Worm (Caenorhabditis elegans): ENCODE results near the gene klp-20.

klp-20 gene

DNA sequence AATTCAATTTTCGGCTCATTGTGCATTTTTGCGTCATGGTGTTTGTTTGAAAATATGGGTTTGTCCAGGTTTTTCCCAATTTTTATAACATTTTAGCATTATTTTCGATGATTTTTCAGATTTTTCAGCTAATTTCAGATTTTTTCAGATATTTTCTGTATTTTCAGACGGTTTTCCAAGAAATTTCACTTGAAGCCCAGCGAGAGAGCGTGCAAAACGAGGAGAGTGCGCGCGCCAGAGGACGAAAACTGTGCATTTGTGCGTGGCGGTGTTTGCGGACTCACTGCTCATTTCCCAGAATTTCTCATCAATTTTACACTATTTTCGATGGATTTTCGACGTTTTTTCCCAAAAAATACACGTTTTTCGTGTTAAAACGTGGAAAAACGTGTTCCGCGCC, 25.3 kb downstream of the klp-20 start (continued):
- TF ChIP-seq R02D3.7 (tag; optimal IDR thresholded peaks at IDR 0.05) (peak; percentile 17), nhr-6 (tag; optimal IDR thresholded peaks at IDR 0.05) (no peak), nhr-21 (tag; optimal IDR thresholded peaks at IDR 0.05) (peak; percentile 47), blmp-1 (tag; optimal IDR thresholded peaks at IDR 0.05; ENCODE audit: insufficient read depth) (no peak), ZK546.5 (tag; optimal IDR thresholded peaks at IDR 0.05) (no peak), aly-2 (tag; optimal IDR thresholded peaks at IDR 0.05) (no peak), egl-27 (tag; optimal IDR thresholded peaks at IDR 0.05) (no peak), gmeb-1 (tag; optimal IDR thresholded peaks at IDR 0.05) (peak; percentile 63), ztf-4 (tag; optimal IDR thresholded peaks at IDR 0.05) (peak; percentile 44), ceh-16 (tag; optimal IDR thresholded peaks at IDR 0.05) (no peak), nhr-237 (tag; optimal IDR thresholded peaks at IDR 0.05) (no peak), mab-5 (tag; optimal IDR thresholded peaks at IDR 0.05) (no peak), nhr-25 (tag; optimal IDR thresholded peaks at IDR 0.05) (peak; percentile 16), snpc-4 (tag; optimal IDR thresholded peaks at IDR 0.05) (no peak), nhr-77 (tag; optimal IDR thresholded peaks at IDR 0.05) (no peak), nhr-129 (tag; optimal IDR thresholded peaks at IDR 0.05) (peak; percentile 44), skn-1 (tag; optimal IDR thresholded peaks at IDR 0.05) (no peak), nhr-23 (tag; optimal IDR thresholded peaks at IDR 0.05) (no peak)

DNA sequence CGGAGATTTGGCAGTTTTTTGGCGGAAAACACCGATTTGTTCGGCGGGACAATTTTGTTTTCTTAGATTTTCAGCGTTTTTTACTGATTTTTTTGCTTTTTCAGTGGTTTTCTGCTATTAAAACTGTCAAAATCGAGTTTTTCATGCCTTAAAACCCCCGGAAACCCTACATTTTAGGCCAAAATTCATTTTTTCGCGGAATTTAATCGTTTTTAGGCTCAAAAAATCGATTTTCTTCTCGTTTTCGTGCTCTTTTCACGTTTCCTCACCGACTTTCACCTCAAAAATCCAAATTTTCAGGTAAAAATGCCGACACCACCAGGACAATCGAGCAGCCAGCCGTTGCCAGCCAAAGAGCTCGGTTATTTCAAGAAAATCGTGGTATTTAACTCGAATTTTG, 25.8 kb downstream of the klp-20 start, which contains the start of gene hpo-29:
TSS of gene hpo-29 (plus strand) at position 301 of the 400 bp plus-strand sequence.
- TF ChIP-seq lin-13 (GFP tag; optimal IDR thresholded peaks at IDR 0.05) (no peak), sma-9 (GFP tag; optimal IDR thresholded peaks at IDR 0.05) (no peak), sma-9 (tag; optimal IDR thresholded peaks at IDR 0.05) (no peak), nhr-77 (tag; optimal IDR thresholded peaks at IDR 0.05) (no peak), ztf-1 (GFP tag; conservative IDR thresholded peaks at IDR 0.05) (no peak), ama-1 (optimal IDR thresholded peaks at IDR 0.05) (no peak), C34F6.9 (tag; optimal IDR thresholded peaks at IDR 0.05) (no peak), lin-39 (tag; optimal IDR thresholded peaks at IDR 0.05) (no peak), mdl-1 (tag; optimal IDR thresholded peaks at IDR 0.05) (no peak), sem-4 (tag; optimal IDR thresholded peaks at IDR 0.05) (no peak), ztf-11 (tag; optimal IDR thresholded peaks at IDR 0.05) (no peak)

DNA sequence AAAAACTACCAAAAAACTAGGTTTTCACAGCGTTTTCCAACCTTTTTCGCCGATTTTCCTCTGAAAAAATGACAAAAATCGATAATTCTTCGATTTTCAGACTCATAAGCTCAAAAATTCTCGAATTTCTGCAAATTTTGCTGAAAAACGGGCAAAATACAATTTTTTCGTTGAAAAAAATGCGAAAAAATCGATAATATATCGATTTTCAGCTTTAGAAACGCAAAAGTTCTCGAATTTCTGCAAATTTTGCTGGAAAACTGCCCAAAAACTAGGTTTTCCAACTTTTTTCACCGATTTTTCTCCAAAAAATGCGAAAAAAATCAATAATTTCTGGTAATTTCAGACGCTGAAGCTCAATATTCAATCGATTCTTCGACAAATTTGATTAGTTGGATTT, 41.6 kb downstream of the klp-20 start:
- no peak for TF ChIP-seq nhr-21 (tag; optimal IDR thresholded peaks at IDR 0.05)
- TF ChIP-seq fos-1 (tag; optimal IDR thresholded peaks at IDR 0.05), result no peak
- no peak for TF ChIP-seq ztf-1 (GFP tag; conservative IDR thresholded peaks at IDR 0.05)
- TF ChIP-seq aly-2 (tag; optimal IDR thresholded peaks at IDR 0.05), result no peak
- no peak for TF ChIP-seq zag-1 (tag; optimal IDR thresholded peaks at IDR 0.05)
- TF ChIP-seq ZK546.5 (tag; optimal IDR thresholded peaks at IDR 0.05), result no peak

DNA sequence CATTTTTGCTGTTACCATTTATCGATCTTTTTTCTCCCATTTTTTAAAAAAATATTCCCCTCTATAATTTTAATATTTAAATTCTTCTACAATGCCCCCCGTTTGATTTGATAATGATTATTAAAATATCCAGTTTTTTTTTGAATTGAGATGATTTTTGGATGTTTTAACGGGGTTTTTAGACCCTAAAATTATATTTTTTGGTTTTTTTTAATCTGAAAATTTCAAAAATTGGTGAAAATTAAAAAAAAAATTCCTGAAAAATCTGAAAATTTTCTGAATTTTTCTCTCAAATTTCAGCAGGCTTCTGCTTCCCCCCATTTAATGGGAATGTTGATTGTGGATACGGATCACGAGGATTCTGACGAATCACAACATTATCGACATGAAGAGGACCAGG, 44.4 kb downstream of the klp-20 start, which contains the start of gene Y50D7A.3:
TSS of gene Y50D7A.3 (plus strand) at position 301 of the 400 bp plus-strand sequence.
- TF ChIP-seq egl-27 (tag; optimal IDR thresholded peaks at IDR 0.05), result no peak
- no peak for TF ChIP-seq nhr-11 (tag; optimal IDR thresholded peaks at IDR 0.05)
- no peak for TF ChIP-seq nhr-6 (tag; optimal IDR thresholded peaks at IDR 0.05)
- TF ChIP-seq fos-1 (tag; optimal IDR thresholded peaks at IDR 0.05), result no peak
- TF ChIP-seq Y55F3AM.14 (GFP tag; optimal IDR thresholded peaks at IDR 0.05), result no peak
- TF ChIP-seq ztf-1 (GFP tag; conservative IDR thresholded peaks at IDR 0.05), result no peak
- TF ChIP-seq snpc-4 (tag; optimal IDR thresholded peaks at IDR 0.05), result no peak

DNA sequence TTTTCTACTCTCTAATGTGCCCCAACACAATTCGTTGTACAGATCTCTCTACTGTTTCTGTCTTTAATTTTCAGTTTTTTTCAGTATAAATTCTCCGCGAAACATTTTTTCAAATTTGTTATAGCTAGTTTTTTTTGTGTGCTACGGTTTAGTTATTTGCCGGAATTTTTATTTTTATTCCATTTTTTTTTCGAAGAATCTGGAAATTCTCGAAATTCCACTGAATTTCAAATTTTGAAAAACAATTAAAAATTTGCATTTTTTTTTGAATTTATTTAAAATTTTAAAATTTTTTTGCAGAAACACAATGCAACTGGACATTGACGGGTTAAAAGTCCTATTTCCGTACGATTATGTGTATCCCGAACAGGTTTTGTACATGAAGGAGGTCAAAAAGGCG, 55.0 kb downstream of the klp-20 start, which contains the start of gene xpd-1:
TSS of gene xpd-1 (plus strand) at position 301 of the 400 bp plus-strand sequence.
- TF ChIP-seq peb-1 (tag; optimal IDR thresholded peaks at IDR 0.05) (no peak), lin-13 (GFP tag; optimal IDR thresholded peaks at IDR 0.05) (no peak), ceh-16 (tag; optimal IDR thresholded peaks at IDR 0.05) (no peak), skn-1 (tag; optimal IDR thresholded peaks at IDR 0.05) (no peak), nhr-23 (tag; optimal IDR thresholded peaks at IDR 0.05) (no peak), zag-1 (tag; optimal IDR thresholded peaks at IDR 0.05) (no peak), nhr-21 (tag; optimal IDR thresholded peaks at IDR 0.05) (no peak), lin-39 (tag; optimal IDR thresholded peaks at IDR 0.05) (no peak), nhr-10 (tag; optimal IDR thresholded peaks at IDR 0.05) (no peak), sem-4 (tag; optimal IDR thresholded peaks at IDR 0.05) (no peak), nhr-77 (tag; optimal IDR thresholded peaks at IDR 0.05) (no peak), lin-11 (tag; optimal IDR thresholded peaks at IDR 0.05) (no peak), egl-27 (tag; optimal IDR thresholded peaks at IDR 0.05) (no peak), sma-3 (GFP tag; optimal IDR thresholded peaks at IDR 0.05) (no peak), ceh-82 (tag; optimal IDR thresholded peaks at IDR 0.05) (no peak), elt-1 (tag; optimal IDR thresholded peaks at IDR 0.05) (no peak), unc-55 (GFP tag; optimal IDR thresholded peaks at IDR 0.05) (no peak), nhr-6 (tag; optimal IDR thresholded peaks at IDR 0.05) (no peak), alr-1 (tag; optimal IDR thresholded peaks at IDR 0.05) (no peak)
